Worm (Caenorhabditis elegans): ENCODE results near the gene pro-2.

- TF ChIP-seq nhr-237 (tag; optimal IDR thresholded peaks at IDR 0.05), result no peak
- TF ChIP-seq sptf-1 (tag; optimal IDR thresholded peaks at IDR 0.05), result no peak
- TF ChIP-seq lsy-2 (tag; optimal IDR thresholded peaks at IDR 0.05), result no peak
- TF ChIP-seq hpl-2 (GFP tag; optimal IDR thresholded peaks at IDR 0.05), result no peak
- no peak for TF ChIP-seq skn-1 (tag; optimal IDR thresholded peaks at IDR 0.05)
- no peak for TF ChIP-seq fkh-10 (GFP tag; optimal IDR thresholded peaks at IDR 0.05)
- no peak for TF ChIP-seq snpc-4 (tag; optimal IDR thresholded peaks at IDR 0.05)
- no peak for TF ChIP-seq unc-130 (tag; optimal IDR thresholded peaks at IDR 0.05)
- TF ChIP-seq zag-1 (tag; optimal IDR thresholded peaks at IDR 0.05), result no peak
- no peak for TF ChIP-seq dpl-1 (GFP tag; optimal IDR thresholded peaks at IDR 0.05)
- TF ChIP-seq lir-3 (tag; optimal IDR thresholded peaks at IDR 0.05; ENCODE audit: poor library complexity), result no peak
These were observed 45.9 kb upstream of the pro-2 start, which contains the start of the genes T09F3.2 and T09F3.7 for ce11 chrII:10390854-10391253.
